Worm (Caenorhabditis elegans): ENCODE results near the gene dnsn-1.

DNA sequence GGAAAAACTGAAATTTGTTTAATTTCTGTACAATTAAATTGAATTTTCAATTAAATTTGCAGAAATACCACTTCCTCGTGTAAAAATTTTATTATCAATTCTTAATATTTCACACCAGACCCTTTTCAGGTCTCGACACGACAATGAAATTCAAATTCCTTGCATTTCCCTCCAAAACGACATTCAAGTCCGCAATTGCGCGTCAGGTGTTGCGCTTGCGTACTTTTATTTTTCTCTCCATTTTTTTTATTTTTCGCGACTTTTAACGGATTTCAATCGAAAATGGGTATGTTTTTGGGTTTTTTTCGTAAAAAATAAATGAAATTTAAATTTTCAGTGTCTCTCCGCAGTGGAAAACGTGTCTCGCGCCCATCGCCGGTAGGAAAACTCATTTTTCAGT is 24.8 kb downstream of the dnsn-1 start, which contains the start of gene C03H5.3:
- TF ChIP-seq ztf-29 (GFP tag; IDR thresholded peaks at IDR 0.05) (no peak), tab-1 (GFP tag; IDR thresholded peaks at IDR 0.05) (no peak), flt-1 (GFP tag; IDR thresholded peaks at IDR 0.05) (no peak), cog-1 (tag; optimal IDR thresholded peaks at IDR 0.05) (no peak), med-1 (GFP tag; optimal IDR thresholded peaks at IDR 0.05; ENCODE audit: insufficient read depth) (no peak), ref-1 (GFP tag; conservative IDR thresholded peaks at IDR 0.05) (no peak), ztf-23 (GFP tag; IDR thresholded peaks at IDR 0.05) (no peak)

Data from whole organism, midembryonic.